Worm (Caenorhabditis elegans) whole organism, L1 larva: ENCODE data around the gene ddr-2.

Experiments used
- C16A3.4 ChIP-seq: fragments of 150-350 bp; optimal IDR thresholded peaks from 2 replicates; lab custom pipeline; 2014; ENCODE audit warnings: missing biosample characterization, missing genetic modification characterization
- C34B4.2 ChIP-seq: sonication (generic microtip); optimal IDR thresholded peaks from 2 replicates; lab custom pipeline; 2017; ENCODE audit warnings: mild to moderate bottlenecking, missing genetic modification characterization, missing compliant biosample characterization
- alr-1 ChIP-seq: fragments of 200-800 bp; sonication (Bioruptor generic); optimal IDR thresholded peaks from 2 replicates; lab custom pipeline; 2018; ENCODE audit warnings: borderline replicate concordance, mild to moderate bottlenecking, missing genetic modification characterization, missing compliant biosample characterization
- aly-2 ChIP-seq: fragments of 150-350 bp; optimal IDR thresholded peaks from 2 replicates; lab custom pipeline; 2014; ENCODE audit warnings: missing biosample characterization, missing genetic modification characterization
- ama-1 ChIP-seq: fragments of 150-350 bp; optimal IDR thresholded peaks from 2 replicates; lab custom pipeline; 2014
- blmp-1 ChIP-seq: fragments of 150-350 bp; optimal IDR thresholded peaks from 2 replicates; lab custom pipeline; 2014; ENCODE audit warnings: missing biosample characterization, missing genetic modification characterization
- ceh-63 ChIP-seq: fragments of 200-800 bp; sonication (Bioruptor generic); optimal IDR thresholded peaks from 2 replicates; lab custom pipeline; 2018; ENCODE audit warnings: mild to moderate bottlenecking, missing genetic modification characterization, missing compliant biosample characterization
- dsc-1 ChIP-seq: sonication (generic microtip); optimal IDR thresholded peaks from 2 replicates; lab custom pipeline; 2016; ENCODE audit warnings: mild to moderate bottlenecking, missing genetic modification characterization, missing compliant biosample characterization
- efl-1 ChIP-seq, 4 experiments: fragments of 150-350 bp; optimal IDR thresholded peaks in 3 of 4; peaks in 1 of 4; 1 replicate in 1 of 4; 2 replicates in 3 of 4; lab custom pipeline; 2014; ENCODE audit warnings: missing biosample characterization in 2 of 4, missing genetic modification characterization in 2 of 4, missing genetic modification reagents in 2 of 4
- egl-27 ChIP-seq, 2 experiments: fragments of 150-350 bp in 1 of 2; sonication (generic microtip); optimal IDR thresholded peaks; 3 replicates each; lab custom pipeline; 2017 to 2018; ENCODE audit warnings: missing biosample characterization in 2 of 2, missing genetic modification characterization in 2 of 2, missing genetic modification reagents in 2 of 2
- elt-3 ChIP-seq, 6 experiments: fragments of 150-350 bp in 1 of 6; sonication (generic microtip); optimal IDR thresholded peaks; 2 replicates each; lab custom pipeline; 2017 to 2018; ENCODE audit warnings: missing biosample characterization in 6 of 6, missing genetic modification characterization in 6 of 6, inconsistent platforms in 1 of 6
- ets-5 ChIP-seq: fragments of 200-800 bp; sonication (Bioruptor generic); IDR thresholded peaks from 2 replicates; pipeline ENCODE4 v1.3.6; 2022; ENCODE audit warnings: missing genetic modification characterization, missing compliant biosample characterization
- fkh-10 ChIP-seq: sonication (generic microtip); optimal IDR thresholded peaks from 2 replicates; lab custom pipeline; 2017; ENCODE audit warnings: missing biosample characterization, missing genetic modification reagents, missing genetic modification characterization
- fos-1 ChIP-seq: fragments of 150-350 bp; optimal IDR thresholded peaks from 2 replicates; lab custom pipeline; 2014; ENCODE audit warnings: missing biosample characterization, missing genetic modification characterization
- hlh-4 ChIP-seq: sonication (generic microtip); optimal IDR thresholded peaks from 2 replicates; lab custom pipeline; 2016; ENCODE audit warnings: mild to moderate bottlenecking, missing genetic modification characterization, missing compliant biosample characterization
- irx-1 ChIP-seq: sonication (generic microtip); optimal IDR thresholded peaks from 2 replicates; lab custom pipeline; 2016; ENCODE audit warnings: missing genetic modification characterization, missing compliant biosample characterization
- isw-1 ChIP-seq: fragments of 200-800 bp; sonication (Bioruptor generic); IDR thresholded peaks from 2 replicates; pipeline ENCODE4 v1.3.6; 2022; ENCODE audit warnings: missing genetic modification characterization, missing compliant biosample characterization
- mab-9 ChIP-seq: fragments of 200-800 bp; sonication (Bioruptor generic); IDR thresholded peaks from 2 replicates; pipeline ENCODE4 v1.3.6; 2022; ENCODE audit warnings: missing genetic modification reagents, missing genetic modification characterization, missing compliant biosample characterization
- mep-1 ChIP-seq: fragments of 150-350 bp; optimal IDR thresholded peaks from 2 replicates; lab custom pipeline; 2014; ENCODE audit warnings: missing biosample characterization, missing genetic modification characterization
- nhr-76 ChIP-seq: sonication (generic microtip); optimal IDR thresholded peaks from 2 replicates; lab custom pipeline; 2017; ENCODE audit warnings: missing biosample characterization, missing genetic modification characterization
- nhr-85 ChIP-seq: sonication (generic microtip); peaks from one replicate; lab custom pipeline; 2016; ENCODE audit warnings: missing genetic modification characterization, inconsistent platforms, missing compliant biosample characterization
- pqm-1 ChIP-seq: sonication (generic microtip); optimal IDR thresholded peaks from 3 replicates; lab custom pipeline; 2017; ENCODE audit warnings: missing biosample characterization, missing genetic modification characterization
- rnt-1 ChIP-seq: sonication (generic microtip); optimal IDR thresholded peaks from 2 replicates; lab custom pipeline; 2016; ENCODE audit warnings: mild to moderate bottlenecking, missing genetic modification characterization, moderate library complexity, missing compliant biosample characterization
- snpc-4 ChIP-seq: fragments of 150-350 bp; optimal IDR thresholded peaks from 2 replicates; lab custom pipeline; 2014; ENCODE audit warnings: missing biosample characterization, missing genetic modification characterization
- snu-23 ChIP-seq: sonication (generic microtip); optimal IDR thresholded peaks from 2 replicates; lab custom pipeline; 2016; ENCODE audit warnings: missing genetic modification characterization, missing compliant biosample characterization
- sox-4 ChIP-seq: sonication (generic microtip); optimal IDR thresholded peaks from 2 replicates; lab custom pipeline; 2016; ENCODE audit warnings: missing genetic modification characterization, missing compliant biosample characterization
- sup-37 ChIP-seq: fragments of 200-800 bp; sonication (Bioruptor generic); optimal IDR thresholded peaks from 2 replicates; lab custom pipeline; 2018; ENCODE audit warnings: mild to moderate bottlenecking, missing genetic modification characterization, missing compliant biosample characterization
- tbx-2 ChIP-seq: sonication (generic microtip); optimal IDR thresholded peaks from 2 replicates; lab custom pipeline; 2016; ENCODE audit warnings: missing genetic modification characterization, missing compliant biosample characterization
- unc-130 ChIP-seq: fragments of 150-350 bp; optimal IDR thresholded peaks from 2 replicates; lab custom pipeline; 2017; ENCODE audit warnings: missing biosample characterization, missing genetic modification characterization, inconsistent platforms
- unc-30 ChIP-seq: sonication (generic microtip); optimal IDR thresholded peaks from 2 replicates; lab custom pipeline; 2017; ENCODE audit warnings: missing biosample characterization, missing genetic modification characterization
- unc-98 ChIP-seq: fragments of 200-800 bp; sonication (Bioruptor generic); IDR thresholded peaks from 2 replicates; pipeline ENCODE4 v1.3.6; 2022; ENCODE audit warnings: missing genetic modification characterization, missing compliant biosample characterization
- xbp-1 ChIP-seq: sonication (generic microtip); optimal IDR thresholded peaks from 2 replicates; lab custom pipeline; 2016; ENCODE audit warnings: missing genetic modification characterization, missing compliant biosample characterization
- ztf-11 ChIP-seq, 2 experiments: sonication (generic microtip); optimal IDR thresholded peaks; 2 replicates each; lab custom pipeline; 2016 to 2017; ENCODE audit warnings: missing genetic modification characterization in 2 of 2, missing biosample characterization in 1 of 2, missing compliant biosample characterization in 1 of 2

ddr-2 gene

DNA sequence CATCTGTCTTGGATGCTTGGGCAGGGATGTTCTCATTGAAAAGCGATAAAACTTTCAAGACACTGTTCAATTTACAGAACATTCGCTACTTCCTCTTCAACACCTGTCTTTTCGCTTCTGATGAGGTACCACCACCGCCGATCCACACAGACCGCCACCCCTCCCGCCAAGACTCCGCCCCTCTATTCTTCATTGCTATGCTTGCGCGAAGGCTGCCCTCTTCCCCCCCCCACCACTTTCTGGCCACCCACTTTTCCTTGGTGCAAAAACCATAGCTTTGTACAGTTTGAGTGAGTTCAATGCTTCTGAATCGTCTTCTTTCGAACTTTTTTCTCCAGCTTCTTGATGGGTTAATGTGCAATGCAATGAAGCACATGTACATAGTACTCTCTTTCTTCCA lies 1.2 kb upstream of the ddr-2 start:
- TF ChIP-seq hlh-4 (tag; lab: Kevin White, UChicago) (no peak), blmp-1 (no peak), mep-1 (tag; lab: Kevin White, UChicago) (no peak), efl-1 (optimal IDR thresholded peaks at IDR 0.05; lab: Kevin White, UChicago) (no peak), efl-1 (GFP tag; optimal IDR thresholded peaks at IDR 0.05 in 1 of 2; lab: Kevin White, UChicago) (peak in 1 of 2 experiments; percentile 51), alr-1 (tag; lab: Kevin White, UChicago) (no peak), ama-1 (no peak), mab-9 (GFP tag; lab: Robert Waterston, UW) (no peak)
- TF ChIP-seq, all 84 proteins: peak for 1

- TF ChIP-seq efl-1 (optimal IDR thresholded peaks at IDR 0.05; lab: Kevin White, UChicago) (no peak), efl-1 (GFP tag; optimal IDR thresholded peaks at IDR 0.05 in 1 of 2; lab: Kevin White, UChicago) (peak in 1 of 2 experiments; percentile 7), aly-2 (tag; lab: Kevin White, UChicago) (no peak), C34B4.2 (tag; lab: Kevin White, UChicago) (no peak), sup-37 (no peak)
These were observed 960 bp downstream of the ddr-2 start for ce11 chrX:3315891-3316657.

- no peak for TF ChIP-seq efl-1 (optimal IDR thresholded peaks at IDR 0.05; lab: Kevin White, UChicago)
- TF ChIP-seq efl-1 (GFP tag; optimal IDR thresholded peaks at IDR 0.05 in 1 of 2; lab: Kevin White, UChicago): peak in 1 of 2 experiments; percentile 49
- TF ChIP-seq C34B4.2 (tag; lab: Kevin White, UChicago): no peak
These were observed 1.7 kb downstream of the ddr-2 start for ce11 chrX:3316830-3317229.

DNA sequence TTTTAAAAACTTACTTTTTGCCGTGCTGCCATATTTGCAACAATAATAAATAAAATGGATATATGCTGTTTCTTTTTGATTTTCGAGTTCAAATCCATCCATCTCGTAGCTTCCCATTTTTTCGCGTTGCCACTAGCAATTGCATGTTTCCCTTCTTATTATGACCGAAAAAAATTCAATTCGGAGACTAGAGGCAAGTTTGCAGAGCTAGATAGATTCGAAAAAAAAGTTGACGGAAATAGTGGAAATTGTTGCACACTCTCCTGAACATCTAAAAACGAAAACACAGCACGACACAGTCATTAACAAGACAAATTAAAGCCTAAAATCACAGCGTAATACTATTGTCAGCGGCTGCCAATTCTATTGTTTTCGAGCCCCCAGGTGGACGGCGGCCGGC lies 11.1 kb downstream of the ddr-2 start, which contains the start of gene F11D5.6:
F11D5.6 (minus strand) TSS at position 101 of the 400 bp plus-strand sequence.
- TF ChIP-seq unc-98 (no peak), nhr-85 (tag; lab: Kevin White, UChicago) (no peak), fkh-10 (no peak), ets-5 (GFP tag; lab: Robert Waterston, UW) (no peak), C16A3.4 (no peak), alr-1 (tag; lab: Kevin White, UChicago) (no peak), elt-3 (tag; optimal IDR thresholded peaks at IDR 0.05; lab: Kevin White, UChicago) (no peak), sup-37 (no peak)

DNA sequence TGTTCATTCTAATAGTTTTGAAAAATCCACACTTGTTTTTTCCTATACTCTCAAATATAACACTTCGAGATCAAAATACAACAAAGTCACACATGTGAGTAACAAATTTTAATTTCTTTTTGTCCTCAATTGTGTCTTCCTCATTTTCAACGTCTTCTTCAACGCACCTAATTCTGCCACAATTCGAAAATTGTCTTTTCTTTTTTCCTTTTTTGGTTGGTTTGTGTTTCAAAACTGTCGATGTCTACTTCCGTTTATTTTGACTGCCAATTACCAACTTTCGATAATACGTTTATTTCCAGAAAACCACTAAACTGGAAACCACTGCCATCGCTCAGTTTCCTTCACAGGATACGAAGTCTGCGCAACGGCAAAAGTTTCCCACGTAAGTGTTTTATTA lies 17.7 kb downstream of the ddr-2 start, which contains the start of gene F11D5.1:
F11D5.1 (plus strand) TSS at position 301 of the 400 bp plus-strand sequence.
- no peak for TF ChIP-seq ceh-63 (GFP tag; lab: Kevin White, UChicago)
- no peak for TF ChIP-seq isw-1
- TF ChIP-seq egl-27 (tag; optimal IDR thresholded peaks at IDR 0.05; lab: Kevin White, UChicago): no peak
- TF ChIP-seq fos-1 (tag; lab: Kevin White, UChicago): no peak
- TF ChIP-seq snu-23 (GFP tag; lab: Kevin White, UChicago): no peak
- no peak for TF ChIP-seq snpc-4
- no peak for TF ChIP-seq pqm-1 (tag; lab: Kevin White, UChicago)
- no peak for TF ChIP-seq ztf-11 (tag; optimal IDR thresholded peaks at IDR 0.05; lab: Kevin White, UChicago)
- TF ChIP-seq rnt-1 (tag; lab: Kevin White, UChicago): no peak
- no peak for TF ChIP-seq xbp-1 (tag; lab: Kevin White, UChicago)
- TF ChIP-seq irx-1: no peak
- TF ChIP-seq nhr-76 (tag; lab: Kevin White, UChicago): no peak
- no peak for TF ChIP-seq efl-1 (optimal IDR thresholded peaks at IDR 0.05; lab: Kevin White, UChicago)
- no peak for TF ChIP-seq efl-1 (GFP tag; optimal IDR thresholded peaks at IDR 0.05 in 1 of 2; lab: Kevin White, UChicago)
- TF ChIP-seq blmp-1: no peak
- TF ChIP-seq unc-30: no peak
- TF ChIP-seq tbx-2 (tag; lab: Kevin White, UChicago): no peak
- TF ChIP-seq sox-4: no peak
- TF ChIP-seq unc-98: no peak
- TF ChIP-seq dsc-1 (tag; lab: Kevin White, UChicago): no peak
- TF ChIP-seq unc-130: no peak
